Worm (Caenorhabditis elegans) whole organism, L1 larva: ENCODE data around the gene B0250.7.
"Not testable (repeated sequence)": the region's sequence is repeated elsewhere in the genome, so short reads cannot be mapped to it uniquely, and the experiment has no call there.

Experiments used
- C04F5.9 ChIP-seq: sonication (generic microtip); optimal IDR thresholded peaks from 2 replicates; lab custom pipeline; 2016; ENCODE audit warnings: missing genetic modification characterization, missing compliant biosample characterization
- F16B12.6 ChIP-seq: fragments of 150-350 bp; optimal IDR thresholded peaks from 2 replicates; lab custom pipeline; 2014; ENCODE audit warnings: missing biosample characterization, missing genetic modification characterization
- Y116A8C.19 ChIP-seq: sonication (generic microtip); optimal IDR thresholded peaks from 2 replicates; lab custom pipeline; 2016; ENCODE audit warnings: missing compliant biosample characterization, missing genetic modification characterization, borderline replicate concordance
- alr-1 ChIP-seq: fragments of 200-800 bp; sonication (Bioruptor generic); optimal IDR thresholded peaks from 2 replicates; lab custom pipeline; 2018; ENCODE audit warnings: borderline replicate concordance, mild to moderate bottlenecking, missing genetic modification characterization, missing compliant biosample characterization
- ama-1 ChIP-seq: fragments of 150-350 bp; optimal IDR thresholded peaks from 2 replicates; lab custom pipeline; 2014
- ceh-63 ChIP-seq: fragments of 200-800 bp; sonication (Bioruptor generic); optimal IDR thresholded peaks from 2 replicates; lab custom pipeline; 2018; ENCODE audit warnings: mild to moderate bottlenecking, missing genetic modification characterization, missing compliant biosample characterization
- ceh-8 ChIP-seq: fragments of 200-800 bp; sonication (Bioruptor generic); optimal IDR thresholded peaks from 2 replicates; lab custom pipeline; 2018; ENCODE audit warnings: mild to moderate bottlenecking, missing genetic modification characterization, moderate library complexity, missing compliant biosample characterization
- ces-1 ChIP-seq: fragments of 150-350 bp; optimal IDR thresholded peaks from 2 replicates; lab custom pipeline; 2014; ENCODE audit warnings: missing biosample characterization, missing genetic modification reagents, missing genetic modification characterization
- dpl-1 ChIP-seq, 3 experiments: fragments of 150-350 bp in 2 of 3; sonication (generic microtip) in 1 of 3; optimal IDR thresholded peaks; 2 replicates each; lab custom pipeline; 2014 to 2017; ENCODE audit warnings: missing biosample characterization in 3 of 3, missing genetic modification characterization in 3 of 3, missing genetic modification reagents in 3 of 3
- dsc-1 ChIP-seq: sonication (generic microtip); optimal IDR thresholded peaks from 2 replicates; lab custom pipeline; 2016; ENCODE audit warnings: mild to moderate bottlenecking, missing genetic modification characterization, missing compliant biosample characterization
- efl-1 ChIP-seq, 4 experiments: fragments of 150-350 bp; optimal IDR thresholded peaks in 3 of 4; peaks in 1 of 4; 1 replicate in 1 of 4; 2 replicates in 3 of 4; lab custom pipeline; 2014; ENCODE audit warnings: missing biosample characterization in 2 of 4, missing genetic modification characterization in 2 of 4, missing genetic modification reagents in 2 of 4
- efl-3 ChIP-seq: fragments of 200-800 bp; sonication (Bioruptor generic); optimal IDR thresholded peaks from 2 replicates; lab custom pipeline; 2018; ENCODE audit warnings: mild to moderate bottlenecking, missing genetic modification characterization, missing compliant biosample characterization
- egl-27 ChIP-seq, 2 experiments: fragments of 150-350 bp in 1 of 2; sonication (generic microtip); optimal IDR thresholded peaks; 3 replicates each; lab custom pipeline; 2017 to 2018; ENCODE audit warnings: missing biosample characterization in 2 of 2, missing genetic modification characterization in 2 of 2, missing genetic modification reagents in 2 of 2
- ets-5 ChIP-seq: fragments of 200-800 bp; sonication (Bioruptor generic); IDR thresholded peaks from 2 replicates; pipeline ENCODE4 v1.3.6; 2022; ENCODE audit warnings: missing genetic modification characterization, missing compliant biosample characterization
- fkh-4 ChIP-seq: sonication (generic microtip); optimal IDR thresholded peaks from 2 replicates; lab custom pipeline; 2016; ENCODE audit warnings: missing compliant biosample characterization, missing genetic modification characterization, borderline replicate concordance
- hlh-17 ChIP-seq: fragments of 200-800 bp; sonication (Bioruptor generic); optimal IDR thresholded peaks from 2 replicates; lab custom pipeline; 2018; ENCODE audit warnings: missing genetic modification characterization, mild to moderate bottlenecking, missing compliant biosample characterization, moderate library complexity, borderline replicate concordance
- hlh-4 ChIP-seq: sonication (generic microtip); optimal IDR thresholded peaks from 2 replicates; lab custom pipeline; 2016; ENCODE audit warnings: mild to moderate bottlenecking, missing genetic modification characterization, missing compliant biosample characterization
- isw-1 ChIP-seq: fragments of 200-800 bp; sonication (Bioruptor generic); IDR thresholded peaks from 2 replicates; pipeline ENCODE4 v1.3.6; 2022; ENCODE audit warnings: missing genetic modification characterization, missing compliant biosample characterization
- jun-1 ChIP-seq: fragments of 150-350 bp; optimal IDR thresholded peaks from 2 replicates; lab custom pipeline; 2014; ENCODE audit warnings: missing biosample characterization, missing genetic modification reagents, missing genetic modification characterization
- lin-15B ChIP-seq: fragments of 150-350 bp; sonication (generic microtip); optimal IDR thresholded peaks from 3 replicates; lab custom pipeline; 2014; ENCODE audit warnings: missing biosample characterization, missing genetic modification characterization
- lin-35 ChIP-seq, 2 experiments: fragments of 150-350 bp; optimal IDR thresholded peaks; 2 replicates each; lab custom pipeline; 2014; ENCODE audit warnings: missing biosample characterization in 2 of 2, missing genetic modification characterization in 2 of 2, missing genetic modification reagents in 2 of 2
- mab-9 ChIP-seq: fragments of 200-800 bp; sonication (Bioruptor generic); IDR thresholded peaks from 2 replicates; pipeline ENCODE4 v1.3.6; 2022; ENCODE audit warnings: missing genetic modification reagents, missing genetic modification characterization, missing compliant biosample characterization
- mdl-1 ChIP-seq, 2 experiments: fragments of 150-350 bp; optimal IDR thresholded peaks; 2 replicates each; lab custom pipeline; 2014 to 2017; ENCODE audit warnings: missing biosample characterization in 2 of 2, missing genetic modification characterization in 2 of 2, inconsistent platforms in 1 of 2
- mef-2 ChIP-seq: fragments of 150-350 bp; optimal IDR thresholded peaks from 2 replicates; lab custom pipeline; 2014; ENCODE audit warnings: missing biosample characterization, missing genetic modification characterization
- nhr-12 ChIP-seq: sonication (generic microtip); optimal IDR thresholded peaks from 2 replicates; lab custom pipeline; 2017; ENCODE audit warnings: missing biosample characterization, missing genetic modification characterization
- nhr-19 ChIP-seq: fragments of 200-800 bp; sonication (Bioruptor generic); conservative IDR thresholded peaks from 2 replicates; pipeline ENCODE4 v1.3.6; 2022; ENCODE audit warnings: missing genetic modification characterization, missing compliant biosample characterization
- nhr-20 ChIP-seq: sonication (generic microtip); optimal IDR thresholded peaks from 2 replicates; lab custom pipeline; 2016; ENCODE audit warnings: mild to moderate bottlenecking, missing genetic modification characterization, missing compliant biosample characterization
- nhr-47 ChIP-seq: sonication (generic microtip); optimal IDR thresholded peaks from 2 replicates; lab custom pipeline; 2016; ENCODE audit warnings: mild to moderate bottlenecking, missing genetic modification characterization, moderate library complexity, missing compliant biosample characterization
- nhr-85 ChIP-seq: sonication (generic microtip); peaks from one replicate; lab custom pipeline; 2016; ENCODE audit warnings: missing genetic modification characterization, inconsistent platforms, missing compliant biosample characterization
- nhr-90 ChIP-seq: sonication (generic microtip); optimal IDR thresholded peaks from 2 replicates; lab custom pipeline; 2016; ENCODE audit warnings: mild to moderate bottlenecking, missing genetic modification characterization, missing compliant biosample characterization; ENCODE audit not compliant: poor library complexity
- pag-3 ChIP-seq: sonication (generic microtip); optimal IDR thresholded peaks from 2 replicates; lab custom pipeline; 2017; ENCODE audit warnings: missing genetic modification characterization, mild to moderate bottlenecking, missing compliant biosample characterization, antibody characterized with exemption, borderline replicate concordance; ENCODE audit not compliant: insufficient read depth
- rnt-1 ChIP-seq: sonication (generic microtip); optimal IDR thresholded peaks from 2 replicates; lab custom pipeline; 2016; ENCODE audit warnings: mild to moderate bottlenecking, missing genetic modification characterization, moderate library complexity, missing compliant biosample characterization
- snpc-4 ChIP-seq: fragments of 150-350 bp; optimal IDR thresholded peaks from 2 replicates; lab custom pipeline; 2014; ENCODE audit warnings: missing biosample characterization, missing genetic modification characterization
- sptf-1 ChIP-seq: fragments of 150-350 bp; optimal IDR thresholded peaks from 2 replicates; lab custom pipeline; 2014; ENCODE audit warnings: missing biosample characterization, missing genetic modification characterization
- tbx-2 ChIP-seq: sonication (generic microtip); optimal IDR thresholded peaks from 2 replicates; lab custom pipeline; 2016; ENCODE audit warnings: missing genetic modification characterization, missing compliant biosample characterization
- tlp-1 ChIP-seq: fragments of 150-350 bp; optimal IDR thresholded peaks from 2 replicates; lab custom pipeline; 2014; ENCODE audit warnings: missing biosample characterization, missing genetic modification characterization
- unc-130 ChIP-seq: fragments of 150-350 bp; optimal IDR thresholded peaks from 2 replicates; lab custom pipeline; 2017; ENCODE audit warnings: missing biosample characterization, missing genetic modification characterization, inconsistent platforms
- unc-86 ChIP-seq: sonication (generic microtip); optimal IDR thresholded peaks from 2 replicates; lab custom pipeline; 2016; ENCODE audit warnings: missing genetic modification characterization, missing compliant biosample characterization
- vab-15 ChIP-seq: sonication (generic microtip); optimal IDR thresholded peaks from 2 replicates; lab custom pipeline; 2017; ENCODE audit warnings: missing genotype, mild to moderate bottlenecking, missing genetic modification characterization, missing compliant biosample characterization
- xbp-1 ChIP-seq: sonication (generic microtip); optimal IDR thresholded peaks from 2 replicates; lab custom pipeline; 2016; ENCODE audit warnings: missing genetic modification characterization, missing compliant biosample characterization
- zip-4 ChIP-seq: fragments of 200-800 bp; sonication (Bioruptor generic); optimal IDR thresholded peaks from 2 replicates; lab custom pipeline; 2018; ENCODE audit warnings: mild to moderate bottlenecking, missing genetic modification characterization, moderate library complexity, missing compliant biosample characterization
- ztf-11 ChIP-seq, 2 experiments: sonication (generic microtip); optimal IDR thresholded peaks; 2 replicates each; lab custom pipeline; 2016 to 2017; ENCODE audit warnings: missing genetic modification characterization in 2 of 2, missing biosample characterization in 1 of 2, missing compliant biosample characterization in 1 of 2
- ztf-4 ChIP-seq: fragments of 150-350 bp; optimal IDR thresholded peaks from 2 replicates; lab custom pipeline; 2014; ENCODE audit warnings: missing biosample characterization, missing genetic modification characterization

The B0250.7 gene

DNA sequence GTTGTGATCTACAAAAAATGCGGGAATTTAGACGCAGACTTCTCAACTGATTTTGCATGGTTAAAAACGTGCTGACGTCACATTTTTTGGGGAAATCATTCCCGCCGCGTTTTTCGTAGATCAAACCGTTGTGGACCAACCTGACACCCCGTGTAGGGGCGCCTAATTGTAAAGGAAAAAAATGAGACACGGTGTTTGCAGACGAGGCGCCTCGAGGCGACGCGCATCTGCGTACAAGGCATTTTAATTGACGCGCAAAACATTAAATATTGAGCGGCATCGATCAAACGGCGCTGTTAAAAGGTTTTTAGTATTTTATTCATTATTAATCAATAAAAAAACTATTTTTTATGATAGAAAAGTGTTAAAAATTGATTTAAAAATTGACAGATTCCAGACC is 44.5 kb downstream of the B0250.7 start:
- TF ChIP-seq dpl-1 (GFP tag; optimal IDR thresholded peaks at IDR 0.05; lab: Kevin White, UChicago) (peak in 2 of 3 experiments; percentile 5 to 23), F16B12.6 (peak; percentile 72), lin-35 (GFP tag; optimal IDR thresholded peaks at IDR 0.05; lab: Kevin White, UChicago) (peak in 1 of 2 experiments; percentile 38), efl-1 (optimal IDR thresholded peaks at IDR 0.05; lab: Kevin White, UChicago) (peak; percentile 22 to 44)
- TF ChIP-seq efl-1 (GFP tag; optimal IDR thresholded peaks at IDR 0.05 in 1 of 2; lab: Kevin White, UChicago): not testable (repeated sequence)

DNA sequence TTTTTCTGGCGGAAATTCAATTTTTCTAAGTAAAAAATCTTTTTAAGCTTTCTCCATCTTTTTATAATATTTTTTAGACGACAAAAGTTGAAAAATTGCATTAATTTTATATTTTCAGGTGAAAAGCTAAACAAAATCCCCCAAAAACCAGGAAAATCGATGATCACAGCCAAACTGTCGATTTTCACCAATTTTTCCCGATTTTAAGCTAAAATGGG is 50.8 kb downstream of the B0250.7 start, which contains the start of the genes fce-2 and F48F5.8:
TSS of gene fce-2 (plus strand) at position 119 of the 218 bp plus-strand sequence.
TSS of gene F48F5.8 (plus strand) at position 160 of the 218 bp plus-strand sequence.
- TF ChIP-seq hlh-17 (GFP tag; lab: Kevin White, UChicago) (no peak), snpc-4 (no peak), pag-3 (tag; lab: Kevin White, UChicago) (no peak), ama-1 (no peak), C04F5.9 (tag; lab: Kevin White, UChicago) (no peak), unc-86 (tag; lab: Kevin White, UChicago) (no peak), xbp-1 (tag; lab: Kevin White, UChicago) (no peak), hlh-4 (tag; lab: Kevin White, UChicago) (no peak), efl-1 (optimal IDR thresholded peaks at IDR 0.05; lab: Kevin White, UChicago) (no peak), efl-1 (GFP tag; optimal IDR thresholded peaks at IDR 0.05 in 1 of 2; lab: Kevin White, UChicago) (no peak), ceh-63 (GFP tag; lab: Kevin White, UChicago) (no peak), mef-2 (no peak), zip-4 (GFP tag; lab: Kevin White, UChicago) (no peak), tbx-2 (tag; lab: Kevin White, UChicago) (no peak), F16B12.6 (no peak), sptf-1 (tag; lab: Kevin White, UChicago) (no peak), alr-1 (tag; lab: Kevin White, UChicago) (no peak), nhr-20 (no peak), nhr-12 (tag; lab: Kevin White, UChicago) (no peak), dsc-1 (tag; lab: Kevin White, UChicago) (no peak)
- TF ChIP-seq, all 84 proteins: peak for 0

DNA sequence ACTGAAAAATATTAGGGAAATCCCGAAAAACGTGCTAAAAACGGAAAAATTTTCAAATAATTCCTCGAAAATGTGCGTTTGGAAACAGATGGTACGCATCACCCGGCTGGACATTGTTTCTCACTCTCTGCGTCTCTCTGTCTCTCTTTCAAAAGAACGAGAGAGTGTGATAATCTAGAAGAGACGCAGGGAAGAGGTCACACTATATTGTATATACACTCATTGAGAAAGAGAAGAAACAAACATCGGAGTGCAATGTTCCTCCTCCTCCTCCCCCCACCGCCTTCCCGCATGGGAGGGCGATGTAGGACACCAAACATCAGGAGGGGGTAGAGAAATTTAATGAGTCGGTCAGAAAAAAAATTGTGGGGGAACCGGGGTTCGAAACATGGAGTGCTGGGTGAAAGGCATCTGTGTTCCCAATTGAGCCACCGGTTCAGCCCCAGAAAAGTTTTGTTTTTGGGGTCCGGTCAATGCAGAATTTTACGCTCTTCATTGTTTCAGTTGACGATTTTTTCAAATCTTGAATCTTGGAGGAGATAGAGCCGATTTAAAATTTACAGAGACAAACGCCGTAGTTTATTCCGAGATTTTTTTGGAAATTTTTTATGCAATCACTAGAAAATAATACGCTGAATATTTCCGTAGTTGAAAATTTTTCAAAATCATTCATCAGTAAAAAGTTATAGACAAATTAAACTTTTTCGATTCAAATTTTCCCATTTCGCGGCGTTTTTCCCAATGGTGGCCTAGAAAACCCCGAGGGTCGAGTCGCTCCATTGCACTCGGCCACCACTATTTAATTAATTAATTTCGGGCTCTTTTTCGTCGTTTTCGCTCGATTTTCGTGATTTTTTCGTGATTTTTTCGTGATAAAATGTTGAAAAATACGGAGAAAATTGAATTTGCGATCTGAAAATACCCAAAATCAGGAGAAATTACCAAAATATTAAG is 51.4 kb downstream of the B0250.7 start:
- TF ChIP-seq egl-27 (tag; optimal IDR thresholded peaks at IDR 0.05; lab: Kevin White, UChicago) (no peak), ceh-8 (GFP tag; lab: Kevin White, UChicago) (peak; percentile 12), nhr-19 (GFP tag; lab: Robert Waterston, UW) (peak; percentile 57), ces-1 (GFP tag; lab: Kevin White, UChicago) (no peak), unc-130 (no peak), nhr-47 (peak; percentile 71), ztf-4 (tag; lab: Kevin White, UChicago) (no peak), rnt-1 (tag; lab: Kevin White, UChicago) (peak; percentile 92), efl-3 (GFP tag; lab: Kevin White, UChicago) (no peak), F16B12.6 (peak; percentile 20), mdl-1 (tag; optimal IDR thresholded peaks at IDR 0.05; lab: Kevin White, UChicago) (peak in 1 of 2 experiments; percentile 64), fkh-4 (peak; percentile 73), isw-1 (GFP tag; lab: Robert Waterston, UW) (peak; percentile 50), nhr-20 (peak; percentile 90), jun-1 (peak; percentile 40), hlh-4 (tag; lab: Kevin White, UChicago) (no peak), nhr-85 (tag; lab: Kevin White, UChicago) (peak; percentile 90), mab-9 (no peak), nhr-90 (peak; percentile 64), nhr-12 (tag; lab: Kevin White, UChicago) (no peak), vab-15 (tag; lab: Kevin White, UChicago) (peak; percentile 5), lin-15B (tag; lab: Kevin White, UChicago) (peak; percentile 24), ztf-11 (tag; optimal IDR thresholded peaks at IDR 0.05; lab: Kevin White, UChicago) (peak in 1 of 2 experiments; percentile 70), ama-1 (no peak), tlp-1 (tag; lab: Kevin White, UChicago) (no peak), hlh-17 (GFP tag; lab: Kevin White, UChicago) (no peak), C04F5.9 (tag; lab: Kevin White, UChicago) (no peak), Y116A8C.19 (tag; lab: Kevin White, UChicago) (peak; percentile 12), zip-4 (GFP tag; lab: Kevin White, UChicago) (no peak), ets-5 (no peak), dsc-1 (tag; lab: Kevin White, UChicago) (peak; percentile 91)
